Worm (Caenorhabditis elegans) whole organism, young adult: ENCODE data around the gene cyp-35D1.

Experiments used
- B0261.1 ChIP-seq: sonication (generic microtip); optimal IDR thresholded peaks from 2 replicates; lab custom pipeline; 2016; ENCODE audit warnings: mild to moderate bottlenecking, missing genetic modification characterization, moderate library complexity, missing compliant biosample characterization
- C06A6.2 ChIP-seq: fragments of 200-800 bp; sonication (Bioruptor generic); conservative IDR thresholded peaks from 2 replicates; pipeline ENCODE4 v1.3.6; 2022; ENCODE audit warnings: missing genetic modification characterization, missing compliant biosample characterization
- F57A8.1 ChIP-seq: fragments of 200-800 bp; sonication (Bioruptor generic); optimal IDR thresholded peaks from 2 replicates; lab custom pipeline; 2018; ENCODE audit warnings: mild to moderate bottlenecking, missing genetic modification characterization, moderate library complexity, missing compliant biosample characterization
- Y53F4B.3 ChIP-seq: fragments of 200-800 bp; sonication (Bioruptor generic); IDR thresholded peaks from 2 replicates; pipeline ENCODE4 v1.3.6; 2022; ENCODE audit warnings: missing genetic modification reagents, missing genetic modification characterization, missing compliant biosample characterization
- Y79H2A.3 ChIP-seq: fragments of 200-800 bp; sonication (Bioruptor generic); conservative IDR thresholded peaks from 2 replicates; pipeline ENCODE4 v1.3.6; 2022; ENCODE audit warnings: missing genetic modification reagents, missing genetic modification characterization, missing compliant biosample characterization
- ceh-79 ChIP-seq: sonication (generic microtip); optimal IDR thresholded peaks from 2 replicates; lab custom pipeline; 2017; ENCODE audit warnings: mild to moderate bottlenecking, missing genetic modification characterization, missing compliant biosample characterization
- chd-7 ChIP-seq: sonication (generic microtip); optimal IDR thresholded peaks from 2 replicates; lab custom pipeline; 2016; ENCODE audit warnings: mild to moderate bottlenecking, missing genetic modification characterization, moderate library complexity, missing compliant biosample characterization
- mcd-1 ChIP-seq: fragments of 200-800 bp; sonication (Bioruptor generic); IDR thresholded peaks from 2 replicates; pipeline ENCODE4 v1.3.6; 2022; ENCODE audit warnings: missing genetic modification reagents, missing genetic modification characterization, missing compliant biosample characterization
- mel-28 ChIP-seq: sonication (generic microtip); optimal IDR thresholded peaks from 2 replicates; lab custom pipeline; 2016; ENCODE audit warnings: borderline replicate concordance, mild to moderate bottlenecking, missing genetic modification characterization, missing compliant biosample characterization
- nfyb-1 ChIP-seq: fragments of 200-800 bp; sonication (Bioruptor generic); IDR thresholded peaks from 2 replicates; pipeline ENCODE4 v1.3.6; 2022; ENCODE audit warnings: missing genetic modification reagents, missing genetic modification characterization, missing compliant biosample characterization
- snpc-4 ChIP-seq, 5 experiments: fragments of 150-350 bp in 1 of 5; sonication (generic microtip) in 4 of 5; optimal IDR thresholded peaks; 2 replicates each; lab custom pipeline; 2014 to 2018; ENCODE audit warnings: missing genetic modification characterization in 5 of 5, missing biosample characterization in 3 of 5, antibody characterized with exemption in 2 of 5, mild to moderate bottlenecking in 2 of 5, missing compliant biosample characterization in 2 of 5, missing genotype in 2 of 5, moderate library complexity in 2 of 5, missing genetic modification reagents in 1 of 5
- zfh-2 ChIP-seq: fragments of 200-800 bp; sonication (Bioruptor generic); conservative IDR thresholded peaks from 2 replicates; pipeline ENCODE4 v1.3.6; 2022; ENCODE audit warnings: missing genetic modification reagents, missing genetic modification characterization, missing compliant biosample characterization
- ztf-26 ChIP-seq: sonication (generic microtip); optimal IDR thresholded peaks from 2 replicates; lab custom pipeline; 2017; ENCODE audit warnings: missing genetic modification characterization, missing compliant biosample characterization

DNA sequence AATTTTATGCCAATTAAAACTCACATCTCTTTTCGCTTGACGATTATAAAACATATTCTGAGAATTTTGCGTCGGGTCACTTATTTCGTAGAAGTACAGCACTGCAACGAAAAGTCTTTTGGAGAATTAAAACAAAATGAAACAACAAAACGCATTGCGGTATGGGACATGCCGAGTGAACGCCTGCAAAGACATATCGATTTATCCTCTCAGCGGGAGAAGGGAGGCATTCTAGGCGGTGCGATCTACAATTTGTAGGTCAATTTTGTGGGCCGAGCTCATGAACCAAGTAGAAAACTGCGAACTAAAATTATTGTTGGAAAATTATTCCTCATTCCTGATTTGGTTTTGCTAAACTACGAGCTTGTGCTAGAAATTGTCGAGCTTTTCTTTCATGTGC lies 15.7 kb upstream of the cyp-35D1 start, which contains the start of gene F14H3.3:
- TF ChIP-seq Y79H2A.3 (no peak), mcd-1 (no peak), Y53F4B.3 (GFP tag; lab: Robert Waterston, UW) (no peak), chd-7 (tag; lab: Kevin White, UChicago) (no peak), ceh-79 (tag; lab: Kevin White, UChicago) (no peak), B0261.1 (tag; lab: Kevin White, UChicago) (no peak), mel-28 (no peak), zfh-2 (no peak), snpc-4 (GFP tag; optimal IDR thresholded peaks at IDR 0.05; lab: Kevin White, UChicago) (no peak), snpc-4 (tag; optimal IDR thresholded peaks at IDR 0.05; lab: Kevin White, UChicago) (no peak), ztf-26 (tag; lab: Kevin White, UChicago) (no peak), C06A6.2 (no peak), nfyb-1 (GFP tag; lab: Robert Waterston, UW) (no peak), F57A8.1 (GFP tag; lab: Kevin White, UChicago) (no peak)
